Fruit fly (Drosophila melanogaster) whole organism: Measurements from ENCODE around the gene Ski6.

Experiments
- CG8478 ChIP-seq: fragments of >200 bp; optimal IDR thresholded peaks from 2 replicates; lab custom pipeline; 2018; ENCODE audit warnings: inconsistent platforms
- Dll ChIP-seq: fragments of >200 bp; optimal IDR thresholded peaks from 2 replicates; lab custom pipeline; 2017
- EcR ChIP-seq, 2 experiments: fragments of >200 bp; optimal IDR thresholded peaks; 2 replicates each; lab custom pipeline; 2017; ENCODE audit warnings: missing biosample characterization in 2 of 2, missing genetic modification characterization in 2 of 2, missing genetic modification reagents in 2 of 2
- pan ChIP-seq: fragments of >200 bp; optimal IDR thresholded peaks from 2 replicates; lab custom pipeline; 2017
- psq ChIP-seq: fragments of >200 bp; optimal IDR thresholded peaks from 2 replicates; lab custom pipeline; 2017
- usp ChIP-seq: fragments of >200 bp; optimal IDR thresholded peaks from 2 replicates; lab custom pipeline; 2017; ENCODE audit warnings: missing biosample characterization, missing genetic modification characterization, mixed read lengths

Gene Ski6

dm6 chr2L:13222225-13222648, at the start of gene Ski6, which contains the start of gene CG16812:
Ski6 (minus strand) TSS chr2L:13222429.
CG16812 (plus strand) TSS chr2L:13222587.
- TF ChIP-seq psq (lab: Kevin White, UChicago) = no peak
- TF ChIP-seq usp (GFP tag; lab: Kevin White, UChicago) = no peak
- no peak for TF ChIP-seq CG8478
- no peak for TF ChIP-seq EcR (GFP tag; optimal IDR thresholded peaks at IDR 0.05; lab: Kevin White, UChicago)
- no peak for TF ChIP-seq Dll
- no peak for TF ChIP-seq pan (lab: Kevin White, UChicago)

dm6 chr2L:13268040-13268652, 45.9 kb upstream of the Ski6 start:
- TF ChIP-seq Dll (no peak), usp (GFP tag; lab: Kevin White, UChicago) (no peak), CG8478 (no peak), EcR (GFP tag; optimal IDR thresholded peaks at IDR 0.05; lab: Kevin White, UChicago) (no peak), pan (lab: Kevin White, UChicago) (no peak), psq (lab: Kevin White, UChicago) (no peak)

dm6 chr2L:13266627-13267026, 44.4 kb upstream of the Ski6 start:
- TF ChIP-seq psq (lab: Kevin White, UChicago) (no peak), Dll (no peak), usp (GFP tag; lab: Kevin White, UChicago) (no peak), CG8478 (no peak), pan (lab: Kevin White, UChicago) (no peak), EcR (GFP tag; optimal IDR thresholded peaks at IDR 0.05; lab: Kevin White, UChicago) (no peak)

- TF ChIP-seq usp (GFP tag; lab: Kevin White, UChicago) = no peak
- TF ChIP-seq EcR (GFP tag; optimal IDR thresholded peaks at IDR 0.05; lab: Kevin White, UChicago) = no peak
- TF ChIP-seq pan (lab: Kevin White, UChicago) = no peak
- TF ChIP-seq CG8478 = no peak
- no peak for TF ChIP-seq psq (lab: Kevin White, UChicago)
- TF ChIP-seq Dll = no peak
These were observed 43.5 kb upstream of the Ski6 start, which contains the start of gene CG31848 for dm6 chr2L:13265776-13266175. CG31848 (minus strand) TSS chr2L:13265876.

- TF ChIP-seq psq (lab: Kevin White, UChicago) (no peak), CG8478 (no peak), Dll (no peak), EcR (GFP tag; optimal IDR thresholded peaks at IDR 0.05; lab: Kevin White, UChicago) (no peak), usp (GFP tag; lab: Kevin White, UChicago) (no peak)
These were observed 38.5 kb upstream of the Ski6 start, which contains the start of gene CG44085 for dm6 chr2L:13260740-13261139. CG44085 (plus strand) TSS chr2L:13261008.

- TF ChIP-seq CG8478 (no peak), pan (lab: Kevin White, UChicago) (no peak), psq (lab: Kevin White, UChicago) (no peak), EcR (GFP tag; optimal IDR thresholded peaks at IDR 0.05; lab: Kevin White, UChicago) (no peak), Dll (no peak), usp (GFP tag; lab: Kevin White, UChicago) (no peak)
These were observed 37.4 kb upstream of the Ski6 start, which contains the start of gene CG31730 for dm6 chr2L:13259643-13260042. CG31730 (minus strand) TSS chr2L:13259743.

- no peak for TF ChIP-seq usp (GFP tag; lab: Kevin White, UChicago)
- TF ChIP-seq EcR (GFP tag; optimal IDR thresholded peaks at IDR 0.05; lab: Kevin White, UChicago) = no peak
- no peak for TF ChIP-seq Dll
- TF ChIP-seq psq (lab: Kevin White, UChicago) = no peak
- no peak for TF ChIP-seq CG8478
- no peak for TF ChIP-seq pan (lab: Kevin White, UChicago)
These were observed 36.5 kb upstream of the Ski6 start for dm6 chr2L:13258702-13259101.

- no peak for TF ChIP-seq Dll
- no peak for TF ChIP-seq pan (lab: Kevin White, UChicago)
- TF ChIP-seq CG8478 = no peak
- no peak for TF ChIP-seq EcR (GFP tag; optimal IDR thresholded peaks at IDR 0.05; lab: Kevin White, UChicago)
- no peak for TF ChIP-seq usp (GFP tag; lab: Kevin White, UChicago)
- TF ChIP-seq psq (lab: Kevin White, UChicago) = no peak
These were observed 34.9 kb upstream of the Ski6 start, which contains the start of gene Naa20B for dm6 chr2L:13257177-13257576. Naa20B (plus strand) TSS chr2L:13257477.

- TF ChIP-seq usp (GFP tag; lab: Kevin White, UChicago) (no peak), psq (lab: Kevin White, UChicago) (no peak), Dll (no peak), CG8478 (no peak), EcR (GFP tag; optimal IDR thresholded peaks at IDR 0.05; lab: Kevin White, UChicago) (no peak), pan (lab: Kevin White, UChicago) (no peak)
These were observed 28.9 kb upstream of the Ski6 start for dm6 chr2L:13251167-13251566.

- no peak for TF ChIP-seq usp (GFP tag; lab: Kevin White, UChicago)
- no peak for TF ChIP-seq pan (lab: Kevin White, UChicago)
- TF ChIP-seq CG8478 = no peak
- TF ChIP-seq psq (lab: Kevin White, UChicago) = no peak
- no peak for TF ChIP-seq Dll
- no peak for TF ChIP-seq EcR (GFP tag; optimal IDR thresholded peaks at IDR 0.05; lab: Kevin White, UChicago)
These were observed 23.8 kb upstream of the Ski6 start, which contains the start of gene CG16820 for dm6 chr2L:13245855-13246645. CG16820 (plus strand) TSS chr2L:13246232.

- TF ChIP-seq Dll (no peak), psq (lab: Kevin White, UChicago) (no peak), EcR (GFP tag; optimal IDR thresholded peaks at IDR 0.05; lab: Kevin White, UChicago) (no peak), CG8478 (no peak), pan (lab: Kevin White, UChicago) (no peak), usp (GFP tag; lab: Kevin White, UChicago) (no peak)
These were observed 22.6 kb upstream of the Ski6 start for dm6 chr2L:13244759-13245308.
